Worm (Caenorhabditis elegans) whole organism, young adult: Measurements from ENCODE around the gene lsy-12.

Experiments used
- B0035.1 ChIP-seq: sonication (generic microtip); optimal IDR thresholded peaks from 2 replicates; lab custom pipeline; 2016; ENCODE audit warnings: missing genetic modification characterization, mild to moderate bottlenecking, missing compliant biosample characterization, missing genotype, missing genetic modification reagents
- B0261.1 ChIP-seq: sonication (generic microtip); optimal IDR thresholded peaks from 2 replicates; lab custom pipeline; 2016; ENCODE audit warnings: mild to moderate bottlenecking, missing genetic modification characterization, moderate library complexity, missing compliant biosample characterization
- F23B12.7 ChIP-seq: sonication (generic microtip); optimal IDR thresholded peaks from 2 replicates; lab custom pipeline; 2017; ENCODE audit warnings: missing genetic modification characterization, mild to moderate bottlenecking, missing compliant biosample characterization, antibody characterized with exemption, moderate library complexity; ENCODE audit not compliant: insufficient read depth
- F57C9.4 ChIP-seq: sonication (generic microtip); optimal IDR thresholded peaks from 2 replicates; lab custom pipeline; 2017; ENCODE audit warnings: mild to moderate bottlenecking, missing genetic modification characterization, missing compliant biosample characterization
- T26A5.8 ChIP-seq: sonication (generic microtip); optimal IDR thresholded peaks from 2 replicates; lab custom pipeline; 2016; ENCODE audit warnings: missing genetic modification characterization, missing compliant biosample characterization
- akir-1 ChIP-seq: fragments of 200-800 bp; sonication (Bioruptor generic); optimal IDR thresholded peaks from 2 replicates; lab custom pipeline; 2018; ENCODE audit warnings: mild to moderate bottlenecking, missing genetic modification characterization, moderate library complexity, missing compliant biosample characterization
- ama-1 ChIP-seq, 3 experiments: fragments of 150-350 bp in 1 of 3; sonication (generic microtip) in 2 of 3; optimal IDR thresholded peaks; 2 replicates each; lab custom pipeline; 2014 to 2018; ENCODE audit warnings: missing biosample characterization in 2 of 3, missing genetic modification characterization in 2 of 3, missing genetic modification reagents in 2 of 3
- aptf-2 ChIP-seq: fragments of 200-800 bp; sonication (Bioruptor generic); conservative IDR thresholded peaks from 2 replicates; pipeline ENCODE4 v1.3.6; 2022; ENCODE audit warnings: missing genetic modification reagents, missing genetic modification characterization, missing compliant biosample characterization
- bed-1 ChIP-seq: fragments of 200-800 bp; sonication (Bioruptor generic); IDR thresholded peaks from 2 replicates; pipeline ENCODE4 v1.3.6; 2022; ENCODE audit warnings: missing genetic modification reagents, missing genetic modification characterization, missing compliant biosample characterization
- ccch-3 ChIP-seq: fragments of 200-800 bp; sonication (Bioruptor generic); optimal IDR thresholded peaks from 2 replicates; lab custom pipeline; 2018; ENCODE audit warnings: mild to moderate bottlenecking, missing genetic modification characterization, missing compliant biosample characterization
- ceh-100 ChIP-seq: fragments of 200-800 bp; sonication (Bioruptor generic); IDR thresholded peaks from 2 replicates; pipeline ENCODE4 v1.3.6; 2022; ENCODE audit warnings: missing genetic modification reagents, missing genetic modification characterization, missing compliant biosample characterization
- ceh-27 ChIP-seq: fragments of 200-800 bp; sonication (Bioruptor generic); optimal IDR thresholded peaks from 2 replicates; lab custom pipeline; 2018; ENCODE audit warnings: mild to moderate bottlenecking, missing genetic modification characterization, moderate library complexity, missing compliant biosample characterization
- ceh-58 ChIP-seq: fragments of 200-800 bp; sonication (Bioruptor generic); IDR thresholded peaks from 2 replicates; pipeline ENCODE4 v1.3.6; 2022; ENCODE audit warnings: missing genetic modification characterization, missing compliant biosample characterization
- ceh-91 ChIP-seq: fragments of 200-800 bp; sonication (Bioruptor generic); IDR thresholded peaks from 2 replicates; pipeline ENCODE4 v1.3.6; 2022; ENCODE audit warnings: missing genetic modification reagents, missing genetic modification characterization, missing compliant biosample characterization
- dox-1 ChIP-seq: fragments of 200-800 bp; sonication (Bioruptor generic); IDR thresholded peaks from 2 replicates; pipeline ENCODE4 v1.3.6; 2022; ENCODE audit warnings: missing genetic modification reagents, missing genetic modification characterization, missing compliant biosample characterization
- egl-18 ChIP-seq: fragments of 200-800 bp; sonication (Bioruptor generic); IDR thresholded peaks from 2 replicates; pipeline ENCODE4 v1.3.6; 2022; ENCODE audit warnings: missing genetic modification reagents, missing genetic modification characterization, missing compliant biosample characterization
- egl-44 ChIP-seq: fragments of 200-800 bp; sonication (Bioruptor generic); IDR thresholded peaks from 2 replicates; pipeline ENCODE4 v1.3.6; 2022; ENCODE audit warnings: missing genetic modification reagents, missing genetic modification characterization, missing compliant biosample characterization
- gei-17 ChIP-seq: fragments of 200-800 bp; sonication (Bioruptor generic); optimal IDR thresholded peaks from 2 replicates; lab custom pipeline; 2018; ENCODE audit warnings: mild to moderate bottlenecking, missing genetic modification characterization, missing compliant biosample characterization
- hlh-26 ChIP-seq: fragments of 200-800 bp; sonication (Bioruptor generic); conservative IDR thresholded peaks from 2 replicates; pipeline ENCODE4 v1.3.6; 2022; ENCODE audit warnings: missing genetic modification reagents, missing genetic modification characterization, missing compliant biosample characterization
- hmg-1.2 ChIP-seq: fragments of 200-800 bp; sonication (Bioruptor generic); IDR thresholded peaks from 2 replicates; pipeline ENCODE4 v1.3.6; 2022; ENCODE audit warnings: missing genetic modification reagents, missing genetic modification characterization, missing compliant biosample characterization
- lin-35 ChIP-seq, 3 experiments: fragments of 150-350 bp in 2 of 3; sonication (generic microtip) in 1 of 3; optimal IDR thresholded peaks; 2 replicates each; lab custom pipeline; 2014 to 2018; ENCODE audit warnings: missing biosample characterization in 3 of 3, missing genetic modification characterization in 3 of 3, missing genetic modification reagents in 3 of 3
- mxl-1 ChIP-seq: sonication (generic microtip); optimal IDR thresholded peaks from 2 replicates; lab custom pipeline; 2016; ENCODE audit warnings: missing genetic modification characterization, missing compliant biosample characterization
- nfya-2 ChIP-seq: fragments of 200-800 bp; sonication (Bioruptor generic); IDR thresholded peaks from 2 replicates; pipeline ENCODE4 v1.3.6; 2022; ENCODE audit warnings: missing genetic modification reagents, missing genetic modification characterization, missing compliant biosample characterization
- nfyb-1 ChIP-seq: fragments of 200-800 bp; sonication (Bioruptor generic); IDR thresholded peaks from 2 replicates; pipeline ENCODE4 v1.3.6; 2022; ENCODE audit warnings: missing genetic modification reagents, missing genetic modification characterization, missing compliant biosample characterization
- nhr-27 ChIP-seq: fragments of 200-800 bp; sonication (Bioruptor generic); optimal IDR thresholded peaks from 2 replicates; lab custom pipeline; 2018; ENCODE audit warnings: mild to moderate bottlenecking, missing genetic modification characterization, moderate library complexity, missing compliant biosample characterization
- snpc-3.4 ChIP-seq: sonication (generic microtip); optimal IDR thresholded peaks from 2 replicates; lab custom pipeline; 2017; ENCODE audit warnings: missing genetic modification characterization, mild to moderate bottlenecking, missing compliant biosample characterization, antibody characterized with exemption, moderate library complexity, missing genotype, missing genetic modification reagents
- tbp1 ChIP-seq: fragments of 200-800 bp; sonication (Bioruptor generic); optimal IDR thresholded peaks from 2 replicates; lab custom pipeline; 2018; ENCODE audit warnings: mild to moderate bottlenecking, missing genetic modification characterization, missing compliant biosample characterization
- zfh-2 ChIP-seq: fragments of 200-800 bp; sonication (Bioruptor generic); conservative IDR thresholded peaks from 2 replicates; pipeline ENCODE4 v1.3.6; 2022; ENCODE audit warnings: missing genetic modification reagents, missing genetic modification characterization, missing compliant biosample characterization

Gene lsy-12

ce11 chrV:9853801-9854200, 6.0 kb downstream of the lsy-12 start:
- TF ChIP-seq lin-35 (GFP tag; optimal IDR thresholded peaks at IDR 0.05; lab: Kevin White, UChicago): peak in 1 of 3 experiments; percentile 2
- no peak for TF ChIP-seq mxl-1

DNA sequence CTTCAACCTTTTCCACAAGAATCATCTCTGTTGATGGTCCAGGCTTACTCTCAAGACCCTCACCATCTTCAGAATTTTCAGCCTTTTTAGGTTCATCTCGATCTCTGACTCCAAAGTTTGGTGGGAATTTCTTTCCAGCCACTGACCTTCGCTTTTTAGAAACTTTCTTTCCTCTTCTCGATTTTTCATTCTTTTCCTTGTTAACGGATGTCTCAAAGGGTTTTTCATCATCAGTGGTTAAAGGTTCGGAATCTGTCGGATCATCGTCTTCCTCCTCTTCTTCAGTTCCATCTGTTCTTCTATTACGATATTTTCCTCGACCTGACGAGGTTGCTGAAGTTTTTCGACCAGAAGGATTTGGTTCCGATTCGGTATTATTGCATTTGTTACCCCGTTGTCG, 11.2 kb downstream of the lsy-12 start:
- no peak for TF ChIP-seq egl-44 (GFP tag; lab: Robert Waterston, UW)

- TF ChIP-seq ceh-91 (GFP tag; lab: Robert Waterston, UW): no peak
- TF ChIP-seq B0035.1: no peak
- no peak for TF ChIP-seq egl-44 (GFP tag; lab: Robert Waterston, UW)
- no peak for TF ChIP-seq T26A5.8 (tag; lab: Kevin White, UChicago)
- no peak for TF ChIP-seq ccch-3 (GFP tag; lab: Kevin White, UChicago)
- TF ChIP-seq ceh-27: no peak
- no peak for TF ChIP-seq zfh-2
- no peak for TF ChIP-seq hlh-26 (GFP tag; lab: Robert Waterston, UW)
- TF ChIP-seq F23B12.7: no peak
- TF ChIP-seq dox-1: no peak
- no peak for TF ChIP-seq mxl-1
- TF ChIP-seq F57C9.4: no peak
- no peak for TF ChIP-seq hmg-1.2 (GFP tag; lab: Robert Waterston, UW)
- TF ChIP-seq ama-1 (optimal IDR thresholded peaks at IDR 0.05; lab: Kevin White, UChicago): no peak
- TF ChIP-seq ama-1 (GFP tag; optimal IDR thresholded peaks at IDR 0.05; lab: Kevin White, UChicago): no peak
These were observed 16.3 kb downstream of the lsy-12 start, which contains the start of gene sru-8 for ce11 chrV:9843376-9843916. sru-8 (plus strand) TSS chrV:9843866.

DNA sequence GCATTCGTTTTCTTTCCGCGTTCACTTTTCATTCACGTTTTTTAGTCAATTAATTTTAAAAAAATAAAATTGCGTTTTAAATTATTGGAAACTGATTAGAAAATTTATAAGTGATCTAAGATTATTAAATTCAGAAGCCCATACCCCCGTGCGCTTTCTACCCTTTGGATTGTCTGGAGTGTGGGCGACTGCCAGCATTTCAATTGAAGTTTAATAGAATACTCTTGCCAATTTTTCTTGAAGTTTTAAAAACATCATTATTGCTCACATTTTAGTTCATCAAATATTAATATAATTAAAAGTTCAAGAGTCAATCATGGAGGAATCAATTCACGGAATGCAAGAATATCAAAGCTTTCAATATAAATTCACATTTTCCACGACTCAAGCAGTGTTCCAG, 18.4 kb downstream of the lsy-12 start, which contains the start of gene sru-36:
TSS of gene sru-36 (plus strand) at position 301 of the 400 bp plus-strand sequence.
- TF ChIP-seq tbp1 (GFP tag; lab: Kevin White, UChicago) (no peak), aptf-2 (no peak), snpc-3.4 (tag; lab: Kevin White, UChicago) (no peak), akir-1 (GFP tag; lab: Kevin White, UChicago) (no peak)

DNA sequence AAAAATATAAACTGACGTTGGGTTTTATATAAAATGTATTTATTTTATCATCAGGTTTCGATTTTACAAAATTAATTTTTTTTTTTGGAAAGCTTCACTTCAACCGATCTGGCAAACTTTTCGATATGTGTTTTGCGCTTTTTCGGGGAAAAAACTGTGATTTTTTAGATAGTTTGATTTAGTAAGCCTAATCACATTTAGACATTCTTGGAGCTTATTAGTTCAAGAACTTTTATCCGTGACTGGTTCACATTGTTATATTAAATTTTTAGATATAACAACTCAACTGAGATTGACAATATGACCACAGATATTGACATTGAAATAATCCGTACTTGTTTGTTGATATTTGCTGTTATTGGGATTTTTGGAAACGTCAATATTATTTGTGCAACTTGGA, 22.1 kb downstream of the lsy-12 start, which contains the start of gene srsx-21:
TSS of gene srsx-21 (plus strand) at position 301 of the 400 bp plus-strand sequence.
- TF ChIP-seq ceh-100: no peak

DNA sequence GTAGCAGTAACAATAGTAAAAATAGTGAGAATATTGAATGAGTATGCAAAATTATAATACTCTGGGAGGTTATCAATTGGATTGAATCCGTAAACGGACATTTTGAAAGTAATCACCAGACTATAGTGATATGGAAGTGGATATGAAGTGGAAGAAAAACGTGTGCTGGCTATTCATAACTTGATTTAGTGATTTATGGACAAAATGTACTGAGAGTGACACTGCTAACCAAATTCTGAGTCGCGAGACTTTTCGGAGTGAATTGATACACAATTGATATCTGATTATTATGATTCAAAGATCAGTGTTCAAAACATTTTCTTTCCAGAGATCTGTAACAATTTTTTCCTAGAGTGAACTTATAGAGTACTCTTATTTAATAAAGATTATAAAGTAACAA, 23.8 kb downstream of the lsy-12 start, which contains the start of gene sru-38:
TSS of gene sru-38 (minus strand) at position 101 of the 400 bp plus-strand sequence.
- TF ChIP-seq nfyb-1 (no peak), B0261.1 (no peak), nhr-27 (tag; lab: Kevin White, UChicago) (no peak), egl-18 (GFP tag; lab: Robert Waterston, UW) (no peak), bed-1 (GFP tag; lab: Robert Waterston, UW) (no peak)
- TF ChIP-seq, all 124 proteins: peak for 0

DNA sequence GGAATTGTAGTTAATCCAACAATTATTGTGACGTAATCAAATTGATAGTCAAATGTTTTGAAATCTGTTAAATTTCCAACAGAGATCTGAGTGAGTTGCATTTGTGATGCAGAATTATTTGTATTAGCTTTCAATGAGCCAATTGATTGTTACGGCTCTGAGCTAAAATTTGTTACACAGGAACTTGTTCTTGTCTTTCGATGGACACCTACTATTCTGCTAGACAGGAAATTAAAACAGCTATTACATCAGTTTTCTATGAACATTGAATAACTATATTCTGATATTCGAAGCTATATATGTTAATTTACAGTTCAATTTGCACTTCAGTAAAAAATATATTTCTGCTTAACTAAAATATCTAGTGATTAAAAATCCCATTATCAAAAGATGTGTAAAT, 25.9 kb downstream of the lsy-12 start, which contains the start of gene sru-40:
TSS of gene sru-40 (minus strand) at position 101 of the 400 bp plus-strand sequence.
- TF ChIP-seq nfya-2 (GFP tag; lab: Robert Waterston, UW) (no peak), gei-17 (no peak), ceh-58 (GFP tag; lab: Robert Waterston, UW) (no peak), bed-1 (GFP tag; lab: Robert Waterston, UW) (no peak)
- TF ChIP-seq, all 124 proteins: peak for 0
